Fruit fly (Drosophila melanogaster) whole organism, embryonic: ENCODE data around the gene red.

Source experiments
- Bteb2 ChIP-seq: fragments of 200-800 bp; sonication (Bioruptor generic); optimal IDR thresholded peaks from 2 replicates; lab custom pipeline; 2016; ENCODE audit warnings: missing biosample characterization, missing genetic modification characterization
- CG12155 ChIP-seq: fragments of 200-800 bp; sonication (Bioruptor generic); optimal IDR thresholded peaks from 3 replicates; lab custom pipeline; 2016; ENCODE audit warnings: missing biosample characterization, missing genetic modification characterization
- CG12219 ChIP-seq: fragments of 200-800 bp; sonication (Bioruptor generic); optimal IDR thresholded peaks from 3 replicates; lab custom pipeline; 2018; ENCODE audit warnings: missing biosample characterization, mild to moderate bottlenecking, missing genetic modification characterization
- CG12391 ChIP-seq: fragments of 200-800 bp; sonication (Bioruptor generic); optimal IDR thresholded peaks from 3 replicates; lab custom pipeline; 2018; ENCODE audit warnings: missing biosample characterization, mild to moderate bottlenecking, missing genetic modification characterization, moderate library complexity
- CG12769 ChIP-seq: fragments of 200-800 bp; sonication (Bioruptor generic); optimal IDR thresholded peaks from 2 replicates; lab custom pipeline; 2019; ENCODE audit warnings: missing biosample characterization, mild to moderate bottlenecking, missing genetic modification characterization, moderate library complexity
- CG13287 ChIP-seq: fragments of 200-800 bp; sonication (Bioruptor generic); IDR thresholded peaks from 2 replicates; pipeline ENCODE4 v1.3.6; 2022; ENCODE audit warnings: missing biosample characterization, missing genetic modification characterization; ENCODE audit not compliant: partially characterized antibody
- CG15696 ChIP-seq: fragments of 200-800 bp; sonication (Bioruptor generic); optimal IDR thresholded peaks from 2 replicates; lab custom pipeline; 2019; ENCODE audit warnings: missing biosample characterization, mild to moderate bottlenecking, missing genetic modification characterization, moderate library complexity
- CG1832 ChIP-seq: fragments of 200-800 bp; sonication (Bioruptor generic); optimal IDR thresholded peaks from 2 replicates; lab custom pipeline; 2017; ENCODE audit warnings: missing biosample characterization, mild to moderate bottlenecking, missing genetic modification characterization, inconsistent platforms
- CG30020 ChIP-seq: fragments of 200-800 bp; optimal IDR thresholded peaks from 2 replicates; lab custom pipeline; 2019; ENCODE audit warnings: missing biosample characterization, mild to moderate bottlenecking, missing genetic modification characterization, moderate library complexity
- CG3065 ChIP-seq: fragments of 200-800 bp; sonication (Bioruptor generic); optimal IDR thresholded peaks from 2 replicates; lab custom pipeline; 2016; ENCODE audit warnings: missing biosample characterization, missing genetic modification characterization
- CG31441 ChIP-seq: fragments of 200-800 bp; sonication (Bioruptor generic); IDR thresholded peaks from 2 replicates; pipeline ENCODE4 v1.3.6; 2022; ENCODE audit warnings: missing biosample characterization, missing genetic modification characterization
- CG32532 ChIP-seq: fragments of 200-800 bp; sonication (Bioruptor generic); IDR thresholded peaks from 2 replicates; pipeline ENCODE4 v1.3.6; 2022; ENCODE audit warnings: missing biosample characterization, missing genetic modification characterization
- CG32772 ChIP-seq: fragments of 200-800 bp; sonication (Bioruptor generic); IDR thresholded peaks from 2 replicates; pipeline ENCODE4 v1.3.6; 2022; ENCODE audit warnings: missing biosample characterization, missing genetic modification characterization
- CG33557 ChIP-seq: fragments of 200-800 bp; sonication (Bioruptor generic); optimal IDR thresholded peaks from 2 replicates; lab custom pipeline; 2019; ENCODE audit warnings: missing biosample characterization, mild to moderate bottlenecking, missing genetic modification characterization, moderate library complexity
- CG4282 ChIP-seq: fragments of 200-800 bp; sonication (Bioruptor generic); optimal IDR thresholded peaks from 2 replicates; lab custom pipeline; 2016; ENCODE audit warnings: missing biosample characterization, missing genetic modification characterization
- CG4424 ChIP-seq: fragments of 200-800 bp; sonication (Bioruptor generic); optimal IDR thresholded peaks from 3 replicates; lab custom pipeline; 2016; ENCODE audit warnings: missing biosample characterization, missing genetic modification characterization
- CG5953 ChIP-seq: fragments of 200-800 bp; sonication (Bioruptor generic); IDR thresholded peaks from 2 replicates; pipeline ENCODE4 v1.3.6; 2022; ENCODE audit warnings: missing biosample characterization, missing genetic modification characterization
- CG7271 ChIP-seq: fragments of 200-800 bp; sonication (Bioruptor generic); optimal IDR thresholded peaks from 2 replicates; lab custom pipeline; 2018; ENCODE audit warnings: missing biosample characterization, mild to moderate bottlenecking, missing genetic modification characterization, moderate library complexity
- CG8765 ChIP-seq: fragments of 200-800 bp; sonication (Bioruptor generic); IDR thresholded peaks from 2 replicates; pipeline ENCODE4 v1.3.6; 2022; ENCODE audit warnings: missing biosample characterization, missing genetic modification characterization
- Dfd ChIP-seq, 2 experiments: fragments of >200 bp; optimal IDR thresholded peaks; 2 replicates each; lab custom pipeline; 2017; ENCODE audit warnings: missing biosample characterization in 2 of 2, missing genetic modification characterization in 2 of 2
- E2f1 ChIP-seq: fragments of 200-800 bp; sonication (Bioruptor generic); IDR thresholded peaks from 2 replicates; pipeline ENCODE4 v1.3.6; 2022; ENCODE audit warnings: missing biosample characterization, missing genetic modification characterization
- Elba2 ChIP-seq: fragments of 200-800 bp; sonication (Bioruptor generic); optimal IDR thresholded peaks from 3 replicates; lab custom pipeline; 2016; ENCODE audit warnings: missing biosample characterization, missing genetic modification characterization
- Ets97D ChIP-seq: fragments of 200-800 bp; sonication (Bioruptor generic); optimal IDR thresholded peaks from 3 replicates; lab custom pipeline; 2016; ENCODE audit warnings: missing biosample characterization, missing genetic modification characterization
- Hand ChIP-seq: fragments of 200-800 bp; sonication (Bioruptor generic); optimal IDR thresholded peaks from 2 replicates; lab custom pipeline; 2017; ENCODE audit warnings: mild to moderate bottlenecking, missing biosample characterization, missing genetic modification reagents, missing genetic modification characterization
- Hmr ChIP-seq: fragments of 200-800 bp; sonication (Bioruptor generic); optimal IDR thresholded peaks from 3 replicates; lab custom pipeline; 2017; ENCODE audit warnings: mild to moderate bottlenecking, missing biosample characterization, missing genetic modification reagents, missing genetic modification characterization
- Lhr ChIP-seq: fragments of 200-800 bp; sonication (Bioruptor generic); optimal IDR thresholded peaks from 3 replicates; lab custom pipeline; 2017; ENCODE audit warnings: mild to moderate bottlenecking, missing biosample characterization, missing genetic modification reagents, missing genetic modification characterization
- MBD-R2 ChIP-seq: fragments of 200-800 bp; sonication (Bioruptor generic); IDR thresholded peaks from 2 replicates; pipeline ENCODE4 v1.3.6; 2022; ENCODE audit warnings: missing biosample characterization, missing genetic modification characterization
- MESR4 ChIP-seq: fragments of 200-800 bp; sonication (Bioruptor generic); optimal IDR thresholded peaks from 2 replicates; lab custom pipeline; 2018; ENCODE audit warnings: missing biosample characterization, mild to moderate bottlenecking, missing genetic modification characterization, moderate library complexity
- NC2α ChIP-seq: fragments of 200-800 bp; sonication (Bioruptor generic); optimal IDR thresholded peaks from 2 replicates; lab custom pipeline; 2016; ENCODE audit warnings: missing biosample characterization, missing genetic modification characterization
- Rfx ChIP-seq: fragments of 200-800 bp; sonication (Bioruptor generic); IDR thresholded peaks from 2 replicates; pipeline ENCODE4 v1.3.6; 2022; ENCODE audit warnings: missing biosample characterization, missing genetic modification characterization
- Sin3A ChIP-seq: fragments of >200 bp; optimal IDR thresholded peaks from 2 replicates; lab custom pipeline; 2018
- Usf ChIP-seq: fragments of 200-800 bp; sonication (Bioruptor generic); optimal IDR thresholded peaks from 2 replicates; lab custom pipeline; 2017; ENCODE audit warnings: missing genotype, missing biosample characterization, missing genetic modification characterization
- bbx ChIP-seq: fragments of 200-800 bp; sonication (Bioruptor generic); IDR thresholded peaks from 2 replicates; pipeline ENCODE4 v1.3.6; 2022; ENCODE audit warnings: missing biosample characterization, missing genetic modification characterization; ENCODE audit not compliant: partially characterized antibody
- dati ChIP-seq: fragments of 200-800 bp; sonication (Bioruptor generic); IDR thresholded peaks from 2 replicates; pipeline ENCODE4 v1.3.6; 2022; ENCODE audit warnings: missing biosample characterization, missing genetic modification characterization
- gsb-n ChIP-seq: fragments of 200-800 bp; sonication (Bioruptor generic); optimal IDR thresholded peaks from 3 replicates; lab custom pipeline; 2018; ENCODE audit warnings: missing biosample characterization, mild to moderate bottlenecking, missing genetic modification characterization
- hkb ChIP-seq, 2 experiments: fragments of 200-800 bp in 1 of 2; fragments of >200 bp in 1 of 2; sonication (Bioruptor generic) in 1 of 2; IDR thresholded peaks in 1 of 2; optimal IDR thresholded peaks in 1 of 2; 2 replicates each; pipeline versions ENCODE4 v1.3.6 to Lab custom; 2017 to 2022; ENCODE audit warnings: missing biosample characterization in 1 of 2, missing genetic modification characterization in 1 of 2
- lmd ChIP-seq: fragments of 200-800 bp; sonication (Bioruptor generic); IDR thresholded peaks from 2 replicates; pipeline ENCODE4 v1.3.6; 2022; ENCODE audit warnings: missing biosample characterization, missing genetic modification characterization
- mam ChIP-seq: fragments of 200-800 bp; sonication (Bioruptor generic); optimal IDR thresholded peaks from 3 replicates; lab custom pipeline; 2016; ENCODE audit warnings: missing biosample characterization, missing genetic modification characterization
- pb ChIP-seq: fragments of 200-800 bp; sonication (Bioruptor generic); optimal IDR thresholded peaks from 3 replicates; lab custom pipeline; 2016; ENCODE audit warnings: missing biosample characterization, missing genetic modification characterization
- psq ChIP-seq: fragments of 200-800 bp; sonication (Bioruptor generic); optimal IDR thresholded peaks from 2 replicates; lab custom pipeline; 2017; ENCODE audit warnings: missing biosample characterization, missing genetic modification characterization
- salm ChIP-seq: fragments of 200-800 bp; sonication (Bioruptor generic); optimal IDR thresholded peaks from 2 replicates; lab custom pipeline; 2018; ENCODE audit warnings: missing biosample characterization, mild to moderate bottlenecking, missing genetic modification characterization
- schlank ChIP-seq: fragments of 200-800 bp; sonication (Bioruptor generic); optimal IDR thresholded peaks from 2 replicates; lab custom pipeline; 2018; ENCODE audit warnings: missing biosample characterization, mild to moderate bottlenecking, missing genetic modification characterization
- scrt ChIP-seq: fragments of 200-800 bp; sonication (Bioruptor generic); optimal IDR thresholded peaks from 2 replicates; lab custom pipeline; 2018; ENCODE audit warnings: missing biosample characterization, mild to moderate bottlenecking, missing genetic modification characterization, moderate library complexity
- so ChIP-seq: fragments of 200-800 bp; sonication (Bioruptor generic); IDR thresholded peaks from 3 replicates; pipeline ENCODE4 v1.3.6; 2022; ENCODE audit warnings: missing biosample characterization, missing genetic modification characterization
- stc ChIP-seq: fragments of 200-800 bp; sonication (Bioruptor generic); IDR thresholded peaks from 2 replicates; pipeline ENCODE4 v1.3.6; 2022; ENCODE audit warnings: missing biosample characterization, missing genetic modification characterization
- toy ChIP-seq: fragments of 200-800 bp; sonication (Bioruptor generic); IDR thresholded peaks from 2 replicates; pipeline ENCODE4 v1.3.6; 2022; ENCODE audit warnings: missing biosample characterization, missing genetic modification characterization
- wek ChIP-seq: fragments of 200-800 bp; sonication (Bioruptor generic); optimal IDR thresholded peaks from 3 replicates; lab custom pipeline; 2018; ENCODE audit warnings: missing biosample characterization, mild to moderate bottlenecking, missing genetic modification characterization, moderate library complexity
- wor ChIP-seq: fragments of 200-800 bp; sonication (Bioruptor generic); IDR thresholded peaks from 2 replicates; pipeline ENCODE4 v1.3.6; 2022; ENCODE audit warnings: missing biosample characterization, missing genetic modification characterization
- zen ChIP-seq: fragments of 200-800 bp; sonication (Bioruptor generic); optimal IDR thresholded peaks from 3 replicates; lab custom pipeline; 2018; ENCODE audit warnings: missing biosample characterization, mild to moderate bottlenecking, missing genetic modification characterization, moderate library complexity
- zen2 ChIP-seq: fragments of 200-800 bp; sonication (Bioruptor generic); IDR thresholded peaks from 3 replicates; pipeline ENCODE4 v1.3.6; 2022; ENCODE audit warnings: missing biosample characterization, missing genetic modification characterization; ENCODE audit not compliant: partially characterized antibody
- zfh2 ChIP-seq: fragments of 200-800 bp; sonication (Bioruptor generic); optimal IDR thresholded peaks from 2 replicates; lab custom pipeline; 2016; ENCODE audit warnings: missing biosample characterization, missing genetic modification characterization

Gene red

dm6 chr3R:14308801-14309217 is 19.9 kb downstream of the red start, which contains the start of gene Polr2I (continued):
- TF ChIP-seq Rfx (peak; percentile 33; the same call in 1 of the 2 replicates), CG12219 (GFP tag; lab: Kevin White, UChicago) (no peak), Lhr (GFP tag; lab: Kevin White, UChicago) (peak; percentile 6), CG3065 (GFP tag; lab: Kevin White, UChicago) (no peak), NC2α (GFP tag; lab: Kevin White, UChicago) (no peak), stc (GFP tag; lab: Robert Waterston, UW) (no peak), zen2 (GFP tag; lab: Robert Waterston, UW) (no peak), hkb (optimal IDR thresholded peaks at IDR 0.05; lab: Kevin White, UChicago) (no peak), hkb (GFP tag; IDR thresholded peaks at IDR 0.05; lab: Robert Waterston, UW) (no peak), Bteb2 (no peak), Ets97D (GFP tag; lab: Kevin White, UChicago) (no peak), toy (GFP tag; lab: Robert Waterston, UW) (no peak), CG1832 (GFP tag; lab: Kevin White, UChicago) (no peak), Elba2 (GFP tag; lab: Kevin White, UChicago) (no peak), scrt (no peak), CG15696 (tag; lab: Kevin White, UChicago) (peak; percentile 26), mam (GFP tag; lab: Kevin White, UChicago) (no peak), Dfd (GFP tag; optimal IDR thresholded peaks at IDR 0.05; lab: Kevin White, UChicago) (no peak), CG33557 (GFP tag; lab: Kevin White, UChicago) (no peak), MBD-R2 (peak; percentile 73), gsb-n (tag; lab: Kevin White, UChicago) (peak; percentile 40), CG12769 (no peak), wor (GFP tag; lab: Robert Waterston, UW) (no peak), CG12391 (peak; percentile 60), Hmr (peak; percentile 35), lmd (GFP tag; lab: Robert Waterston, UW) (peak; percentile 26; the same call in 1 of the 2 replicates), E2f1 (no peak), pb (GFP tag; lab: Kevin White, UChicago) (no peak), CG31441 (GFP tag; lab: Robert Waterston, UW) (peak; percentile 59), CG8765 (GFP tag; lab: Robert Waterston, UW) (no peak), CG13287 (GFP tag; lab: Robert Waterston, UW) (no peak), CG5953 (GFP tag; lab: Robert Waterston, UW) (no peak), CG4282 (GFP tag; lab: Kevin White, UChicago) (no peak), CG32772 (GFP tag; lab: Robert Waterston, UW) (no peak), dati (GFP tag; lab: Robert Waterston, UW) (no peak), Sin3A (lab: Kevin White, UChicago) (no peak), Hand (no peak), psq (no peak), wek (GFP tag; lab: Kevin White, UChicago) (no peak), salm (tag; lab: Kevin White, UChicago) (no peak), schlank (no peak), so (no peak), zfh2 (GFP tag; lab: Kevin White, UChicago) (no peak), Usf (GFP tag; lab: Kevin White, UChicago) (peak; percentile 35), CG4424 (GFP tag; lab: Kevin White, UChicago) (peak; percentile 48), zen (peak; percentile 36), MESR4 (GFP tag; lab: Kevin White, UChicago) (peak; percentile 37), CG12155 (peak; percentile 31), CG32532 (peak; percentile 19; the same call in 1 of the 2 replicates), bbx (GFP tag; lab: Robert Waterston, UW) (0 out of 2 replicates have a peak, but pooled peaks have one; percentile 7), CG30020 (tag; lab: Kevin White, UChicago) (peak; percentile 29), CG7271 (no peak)
